Worm (Caenorhabditis elegans) whole organism, young adult: ENCODE results near the gene nars-2.

Experiments
- C06A6.2 ChIP-seq: fragments of 200-800 bp; sonication (Bioruptor generic); conservative IDR thresholded peaks from 2 replicates; pipeline ENCODE4 v1.3.6; 2022; ENCODE audit warnings: missing genetic modification characterization, missing compliant biosample characterization
- C17E4.6 ChIP-seq: fragments of 200-800 bp; sonication (Bioruptor generic); IDR thresholded peaks from 2 replicates; pipeline ENCODE4 v1.3.6; 2022; ENCODE audit warnings: missing genetic modification reagents, missing genetic modification characterization, missing compliant biosample characterization
- F10E7.11 ChIP-seq: sonication (generic microtip); optimal IDR thresholded peaks from 2 replicates; lab custom pipeline; 2017; ENCODE audit warnings: mild to moderate bottlenecking, missing genetic modification characterization, moderate library complexity, missing compliant biosample characterization
- F23B12.7 ChIP-seq: sonication (generic microtip); optimal IDR thresholded peaks from 2 replicates; lab custom pipeline; 2017; ENCODE audit warnings: missing genetic modification characterization, mild to moderate bottlenecking, missing compliant biosample characterization, antibody characterized with exemption, moderate library complexity; ENCODE audit not compliant: insufficient read depth
- F39B2.1 ChIP-seq: fragments of 200-800 bp; sonication (Bioruptor generic); IDR thresholded peaks from 2 replicates; pipeline ENCODE4 v1.3.6; 2022; ENCODE audit warnings: missing genetic modification reagents, missing genetic modification characterization, missing compliant biosample characterization
- K12H6.12 ChIP-seq: fragments of 200-800 bp; sonication (Bioruptor generic); optimal IDR thresholded peaks from 2 replicates; lab custom pipeline; 2018; ENCODE audit warnings: mild to moderate bottlenecking, missing genetic modification characterization, missing compliant biosample characterization
- Y67H2A.10 ChIP-seq: fragments of 200-800 bp; sonication (Bioruptor generic); conservative IDR thresholded peaks from 2 replicates; pipeline ENCODE4 v1.3.6; 2022; ENCODE audit warnings: missing genetic modification reagents, missing genetic modification characterization, missing compliant biosample characterization
- Y79H2A.3 ChIP-seq: fragments of 200-800 bp; sonication (Bioruptor generic); conservative IDR thresholded peaks from 2 replicates; pipeline ENCODE4 v1.3.6; 2022; ENCODE audit warnings: missing genetic modification reagents, missing genetic modification characterization, missing compliant biosample characterization
- ZK185.1 ChIP-seq: sonication (generic microtip); optimal IDR thresholded peaks from 2 replicates; lab custom pipeline; 2016; ENCODE audit warnings: mild to moderate bottlenecking, missing genetic modification characterization, missing compliant biosample characterization; ENCODE audit not compliant: poor library complexity, severe bottlenecking
- athp-1 ChIP-seq: sonication (generic microtip); optimal IDR thresholded peaks from 2 replicates; lab custom pipeline; 2017; ENCODE audit warnings: mild to moderate bottlenecking, missing genetic modification characterization, missing compliant biosample characterization
- attf-3 ChIP-seq: fragments of 200-800 bp; sonication (Bioruptor generic); conservative IDR thresholded peaks from 2 replicates; pipeline ENCODE4 v1.3.6; 2022; ENCODE audit warnings: missing genetic modification reagents, missing genetic modification characterization, missing compliant biosample characterization
- bed-1 ChIP-seq: fragments of 200-800 bp; sonication (Bioruptor generic); IDR thresholded peaks from 2 replicates; pipeline ENCODE4 v1.3.6; 2022; ENCODE audit warnings: missing genetic modification reagents, missing genetic modification characterization, missing compliant biosample characterization
- bed-2 ChIP-seq: fragments of 200-800 bp; sonication (Bioruptor generic); IDR thresholded peaks from 2 replicates; pipeline ENCODE4 v1.3.6; 2022; ENCODE audit warnings: missing genetic modification reagents, missing genetic modification characterization, missing compliant biosample characterization
- cebp-1 ChIP-seq, 2 experiments: fragments of 200-800 bp in 1 of 2; sonication (Bioruptor generic) in 1 of 2; sonication (generic microtip) in 1 of 2; IDR thresholded peaks in 1 of 2; optimal IDR thresholded peaks in 1 of 2; 2 replicates each; pipeline versions ENCODE4 v1.3.6 to Lab custom; 2017 to 2022; ENCODE audit warnings: missing compliant biosample characterization in 2 of 2, missing genetic modification characterization in 2 of 2, mild to moderate bottlenecking in 1 of 2, missing genetic modification reagents in 1 of 2, moderate library complexity in 1 of 2
- ceh-27 ChIP-seq: fragments of 200-800 bp; sonication (Bioruptor generic); optimal IDR thresholded peaks from 2 replicates; lab custom pipeline; 2018; ENCODE audit warnings: mild to moderate bottlenecking, missing genetic modification characterization, moderate library complexity, missing compliant biosample characterization
- ceh-79 ChIP-seq: sonication (generic microtip); optimal IDR thresholded peaks from 2 replicates; lab custom pipeline; 2017; ENCODE audit warnings: mild to moderate bottlenecking, missing genetic modification characterization, missing compliant biosample characterization
- ceh-91 ChIP-seq: fragments of 200-800 bp; sonication (Bioruptor generic); IDR thresholded peaks from 2 replicates; pipeline ENCODE4 v1.3.6; 2022; ENCODE audit warnings: missing genetic modification reagents, missing genetic modification characterization, missing compliant biosample characterization
- egrh-3 ChIP-seq: fragments of 200-800 bp; sonication (Bioruptor generic); IDR thresholded peaks from 2 replicates; pipeline ENCODE4 v1.3.6; 2022; ENCODE audit warnings: missing genetic modification reagents, missing genetic modification characterization, missing compliant biosample characterization
- ets-4 ChIP-seq: fragments of 200-800 bp; sonication (Bioruptor generic); optimal IDR thresholded peaks from 2 replicates; lab custom pipeline; 2018; ENCODE audit warnings: mild to moderate bottlenecking, missing genetic modification characterization, missing compliant biosample characterization
- fkh-3 ChIP-seq: sonication (generic microtip); optimal IDR thresholded peaks from 2 replicates; lab custom pipeline; 2016; ENCODE audit warnings: mild to moderate bottlenecking, missing genetic modification characterization, missing compliant biosample characterization
- hmg-1.2 ChIP-seq: fragments of 200-800 bp; sonication (Bioruptor generic); IDR thresholded peaks from 2 replicates; pipeline ENCODE4 v1.3.6; 2022; ENCODE audit warnings: missing genetic modification reagents, missing genetic modification characterization, missing compliant biosample characterization
- hmg-20 ChIP-seq: fragments of 200-800 bp; sonication (Bioruptor generic); IDR thresholded peaks from 2 replicates; pipeline ENCODE4 v1.3.6; 2022; ENCODE audit warnings: missing genetic modification reagents, missing genetic modification characterization, missing compliant biosample characterization
- hrde-1 ChIP-seq: sonication (generic microtip); optimal IDR thresholded peaks from 2 replicates; lab custom pipeline; 2016; ENCODE audit warnings: missing genetic modification characterization, mild to moderate bottlenecking, missing compliant biosample characterization, moderate library complexity, missing genotype, missing genetic modification reagents, borderline replicate concordance
- lin-26 ChIP-seq: fragments of 200-800 bp; sonication (Bioruptor generic); IDR thresholded peaks from 2 replicates; pipeline ENCODE4 v1.3.6; 2022; ENCODE audit warnings: missing genetic modification reagents, missing genetic modification characterization, missing compliant biosample characterization
- lsl-1 ChIP-seq: fragments of 200-800 bp; sonication (Bioruptor generic); optimal IDR thresholded peaks from 2 replicates; lab custom pipeline; 2018; ENCODE audit warnings: mild to moderate bottlenecking, missing genetic modification characterization, moderate library complexity, missing compliant biosample characterization
- lsy-27 ChIP-seq: sonication (generic microtip); optimal IDR thresholded peaks from 2 replicates; lab custom pipeline; 2017; ENCODE audit warnings: missing genetic modification characterization, mild to moderate bottlenecking, missing compliant biosample characterization, antibody characterized with exemption, missing genotype, borderline replicate concordance; ENCODE audit not compliant: insufficient read depth
- madf-3 ChIP-seq: fragments of 200-800 bp; sonication (Bioruptor generic); IDR thresholded peaks from 2 replicates; pipeline ENCODE4 v1.3.6; 2022; ENCODE audit warnings: missing genetic modification reagents, missing genetic modification characterization, missing compliant biosample characterization
- nfya-2 ChIP-seq: fragments of 200-800 bp; sonication (Bioruptor generic); IDR thresholded peaks from 2 replicates; pipeline ENCODE4 v1.3.6; 2022; ENCODE audit warnings: missing genetic modification reagents, missing genetic modification characterization, missing compliant biosample characterization
- nhr-80 ChIP-seq: sonication (generic microtip); optimal IDR thresholded peaks from 2 replicates; lab custom pipeline; 2016; ENCODE audit warnings: missing genetic modification characterization, missing compliant biosample characterization
- nhr-90 ChIP-seq: sonication (generic microtip); optimal IDR thresholded peaks from 2 replicates; lab custom pipeline; 2016; ENCODE audit warnings: missing genotype, mild to moderate bottlenecking, missing genetic modification characterization, missing compliant biosample characterization
- snpc-1.1 ChIP-seq: sonication (generic microtip); optimal IDR thresholded peaks from 2 replicates; lab custom pipeline; 2017; ENCODE audit warnings: missing genetic modification characterization, mild to moderate bottlenecking, missing compliant biosample characterization, antibody characterized with exemption, moderate library complexity, missing genotype, missing genetic modification reagents; ENCODE audit not compliant: insufficient read depth
- sptf-2 ChIP-seq: fragments of 200-800 bp; sonication (Bioruptor generic); optimal IDR thresholded peaks from 2 replicates; lab custom pipeline; 2018; ENCODE audit warnings: mild to moderate bottlenecking, missing genetic modification characterization, missing compliant biosample characterization
- tbp1 ChIP-seq: fragments of 200-800 bp; sonication (Bioruptor generic); optimal IDR thresholded peaks from 2 replicates; lab custom pipeline; 2018; ENCODE audit warnings: mild to moderate bottlenecking, missing genetic modification characterization, missing compliant biosample characterization
- tbx-9 ChIP-seq: sonication (generic microtip); optimal IDR thresholded peaks from 2 replicates; lab custom pipeline; 2016; ENCODE audit warnings: borderline replicate concordance, missing genetic modification characterization, inconsistent platforms, missing compliant biosample characterization
- tlf-1 ChIP-seq: fragments of 200-800 bp; sonication (Bioruptor generic); optimal IDR thresholded peaks from 2 replicates; lab custom pipeline; 2018; ENCODE audit warnings: mild to moderate bottlenecking, missing genetic modification characterization, missing compliant biosample characterization
- ztf-25 ChIP-seq: fragments of 200-800 bp; sonication (Bioruptor generic); IDR thresholded peaks from 2 replicates; pipeline ENCODE4 v1.3.6; 2022; ENCODE audit warnings: missing genetic modification reagents, missing genetic modification characterization, missing compliant biosample characterization
- ztf-26 ChIP-seq: sonication (generic microtip); optimal IDR thresholded peaks from 2 replicates; lab custom pipeline; 2017; ENCODE audit warnings: missing genetic modification characterization, missing compliant biosample characterization
- ztf-6 ChIP-seq: fragments of 200-800 bp; sonication (Bioruptor generic); IDR thresholded peaks from 2 replicates; pipeline ENCODE4 v1.3.6; 2022; ENCODE audit warnings: missing genetic modification reagents, missing genetic modification characterization, missing compliant biosample characterization

The nars-2 gene

DNA sequence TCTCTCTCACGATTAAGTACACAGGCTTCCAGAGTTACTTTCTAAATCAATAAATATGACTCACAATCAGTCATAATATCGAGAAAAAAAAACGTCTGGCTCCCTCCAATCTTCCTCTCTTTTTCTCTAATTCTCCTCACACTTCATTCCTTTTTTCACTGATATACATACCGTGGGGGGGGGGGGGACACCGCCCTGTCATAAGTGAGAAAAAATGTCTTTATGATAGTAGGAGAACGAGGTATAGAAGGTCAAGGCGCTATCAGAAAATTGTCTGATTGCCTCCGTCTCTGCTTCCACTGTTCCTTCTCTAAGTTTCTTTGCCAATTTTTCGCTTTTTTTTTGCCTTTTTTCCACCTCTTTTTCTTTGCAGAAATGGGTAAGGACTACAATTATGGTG is 4.1 kb downstream of the nars-2 start, which contains the start of gene Y66D12A.24 (continued):
- TF ChIP-seq sptf-2 (GFP tag; lab: Kevin White, UChicago) (no peak), nhr-90 (tag; lab: Kevin White, UChicago) (peak; percentile 1), ZK185.1 (no peak), ztf-26 (tag; lab: Kevin White, UChicago) (no peak), ceh-27 (GFP tag; lab: Kevin White, UChicago) (no peak), attf-3 (GFP tag; lab: Robert Waterston, UW) (no peak), C17E4.6 (GFP tag; lab: Robert Waterston, UW) (no peak), athp-1 (no peak), tlf-1 (GFP tag; lab: Kevin White, UChicago) (no peak), ztf-25 (no peak), madf-3 (GFP tag; lab: Robert Waterston, UW) (no peak), ceh-79 (tag; lab: Kevin White, UChicago) (no peak), tbx-9 (tag; lab: Kevin White, UChicago) (no peak), hmg-1.2 (GFP tag; lab: Robert Waterston, UW) (peak; percentile 32; the same call in 1 of the 2 replicates), ceh-91 (GFP tag; lab: Robert Waterston, UW) (no peak), cebp-1 (GFP tag; IDR thresholded peaks at IDR 0.05; lab: Robert Waterston, UW) (no peak), cebp-1 (tag; optimal IDR thresholded peaks at IDR 0.05; lab: Kevin White, UChicago) (peak; percentile 53), nhr-80 (tag; lab: Kevin White, UChicago) (peak; percentile 91), egrh-3 (GFP tag; lab: Robert Waterston, UW) (peak; percentile 59), ztf-6 (GFP tag; lab: Robert Waterston, UW) (no peak), tbp1 (GFP tag; lab: Kevin White, UChicago) (peak; percentile 40), F39B2.1 (GFP tag; lab: Robert Waterston, UW) (no peak)

DNA sequence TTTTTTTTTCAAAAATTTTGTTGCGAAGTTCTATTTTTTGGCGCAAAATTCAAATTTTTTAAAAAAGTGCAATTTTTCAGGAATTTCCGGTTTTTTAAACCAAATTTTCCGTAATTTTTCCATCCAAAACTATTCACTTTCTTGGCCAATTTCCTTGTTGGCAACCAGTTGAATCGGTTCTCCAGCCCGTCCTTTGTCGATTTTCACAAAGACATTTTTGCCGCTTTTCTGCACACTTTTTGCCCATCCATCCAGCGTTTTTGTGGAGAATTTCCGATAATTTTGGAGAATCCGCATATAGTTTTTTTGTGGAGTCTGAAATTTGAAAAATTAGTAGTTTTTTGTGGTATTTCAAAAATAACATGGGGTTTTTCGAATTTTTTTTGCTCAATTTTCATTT is 8.1 kb downstream of the nars-2 start:
- no peak for TF ChIP-seq fkh-3 (tag; lab: Kevin White, UChicago)
- no peak for TF ChIP-seq ets-4
- no peak for TF ChIP-seq ZK185.1
- no peak for TF ChIP-seq bed-2 (GFP tag; lab: Robert Waterston, UW)
- TF ChIP-seq nfya-2 (GFP tag; lab: Robert Waterston, UW), result no peak
- no peak for TF ChIP-seq K12H6.12
- no peak for TF ChIP-seq hmg-20 (GFP tag; lab: Robert Waterston, UW)
- TF ChIP-seq lsl-1 (GFP tag; lab: Kevin White, UChicago), result no peak
- no peak for TF ChIP-seq Y79H2A.3 (GFP tag; lab: Robert Waterston, UW)
- TF ChIP-seq Y67H2A.10 (GFP tag; lab: Robert Waterston, UW), result no peak
- no peak for TF ChIP-seq cebp-1 (GFP tag; IDR thresholded peaks at IDR 0.05; lab: Robert Waterston, UW)
- TF ChIP-seq cebp-1 (tag; optimal IDR thresholded peaks at IDR 0.05; lab: Kevin White, UChicago), result no peak
- TF ChIP-seq C17E4.6 (GFP tag; lab: Robert Waterston, UW), result no peak
- TF ChIP-seq F23B12.7 (tag; lab: Kevin White, UChicago), result no peak
- no peak for TF ChIP-seq snpc-1.1 (tag; lab: Kevin White, UChicago)
- TF ChIP-seq lin-26, result no peak
- no peak for TF ChIP-seq hrde-1 (tag; lab: Kevin White, UChicago)
- no peak for TF ChIP-seq bed-1
- TF ChIP-seq lsy-27 (tag; lab: Kevin White, UChicago), result no peak
- no peak for TF ChIP-seq F10E7.11 (tag; lab: Kevin White, UChicago)
- no peak for TF ChIP-seq C06A6.2
